Worm (Caenorhabditis elegans) whole organism, early embryonic: ENCODE measurements around the gene lrpr-1.

Experiments
- B0310.2 ChIP-seq: sonication (generic microtip); optimal IDR thresholded peaks from 2 replicates; lab custom pipeline; 2016; ENCODE audit warnings: mild to moderate bottlenecking, missing genetic modification characterization, missing compliant biosample characterization
- F13C5.2 ChIP-seq: sonication (generic microtip); optimal IDR thresholded peaks from 2 replicates; lab custom pipeline; 2017; ENCODE audit warnings: mild to moderate bottlenecking, missing genetic modification characterization, inconsistent platforms, missing compliant biosample characterization
- aly-1 ChIP-seq: sonication (generic microtip); optimal IDR thresholded peaks from 2 replicates; lab custom pipeline; 2016; ENCODE audit warnings: missing genetic modification characterization, missing compliant biosample characterization
- ama-1 ChIP-seq: fragments of 150-350 bp; optimal IDR thresholded peaks from 2 replicates; lab custom pipeline; 2014
- flt-1 ChIP-seq: fragments of 200-800 bp; sonication (Bioruptor generic); IDR thresholded peaks from 2 replicates; pipeline ENCODE4 v1.3.6; 2022; ENCODE audit warnings: missing genetic modification characterization, missing compliant biosample characterization
- scrt-1 ChIP-seq: fragments of 200-800 bp; sonication (Bioruptor generic); IDR thresholded peaks from 2 replicates; pipeline ENCODE4 v1.3.6; 2022; ENCODE audit warnings: missing genetic modification characterization, missing compliant biosample characterization
- sea-1 ChIP-seq: fragments of 200-800 bp; sonication (Bioruptor generic); conservative IDR thresholded peaks from 2 replicates; pipeline ENCODE4 v1.3.6; 2022; ENCODE audit warnings: missing genetic modification characterization, missing compliant biosample characterization
- tbx-11 ChIP-seq: fragments of 200-800 bp; sonication (Bioruptor generic); IDR thresholded peaks from 2 replicates; pipeline ENCODE4 v1.3.6; 2022; ENCODE audit warnings: missing genetic modification characterization, missing compliant biosample characterization
- tbx-37 ChIP-seq: fragments of 200-800 bp; sonication (Bioruptor generic); conservative IDR thresholded peaks from 2 replicates; pipeline ENCODE4 v1.3.6; 2022; ENCODE audit warnings: missing genetic modification reagents, missing genetic modification characterization, missing compliant biosample characterization

ce11 chrV:5955627-5956026, 37.9 kb upstream of the lrpr-1 start:
- TF ChIP-seq tbx-37 (GFP tag; lab: Robert Waterston, UW) = no peak
- no peak for TF ChIP-seq tbx-11 (GFP tag; lab: Robert Waterston, UW)
- TF ChIP-seq B0310.2 (tag; lab: Kevin White, UChicago) = no peak
- no peak for TF ChIP-seq ama-1 (lab: Kevin White, UChicago)
- no peak for TF ChIP-seq flt-1
- TF ChIP-seq F13C5.2 (tag; lab: Kevin White, UChicago) = no peak
- no peak for TF ChIP-seq scrt-1
- no peak for TF ChIP-seq sea-1 (GFP tag; lab: Robert Waterston, UW)
- TF ChIP-seq aly-1 = no peak
